Worm (Caenorhabditis elegans): ENCODE measurements around the gene R04D3.2.

DNA sequence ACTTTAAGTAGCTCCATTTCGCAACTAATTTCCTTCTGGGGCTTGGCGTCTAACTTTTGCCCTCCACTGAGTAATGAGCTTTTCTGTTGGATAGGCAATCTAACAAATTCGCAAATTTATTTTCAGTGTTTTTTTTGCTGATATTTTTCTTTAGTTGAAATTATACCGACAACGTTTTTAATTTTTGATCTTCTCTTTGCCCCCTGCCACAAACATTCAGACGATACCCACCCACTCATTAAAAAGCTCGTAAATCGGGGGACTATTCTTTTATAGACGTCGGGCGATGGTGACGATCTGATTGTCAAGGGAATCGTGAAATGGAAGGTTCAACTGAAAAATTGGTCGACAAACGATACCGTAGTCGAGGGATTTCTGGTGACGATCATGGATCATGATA lies 37.3 kb upstream of the R04D3.2 start:
- TF ChIP-seq dao-5 (tag; optimal IDR thresholded peaks at IDR 0.05) (no peak), him-1 (tag; optimal IDR thresholded peaks at IDR 0.05) (no peak)
